Fruit fly (Drosophila melanogaster): ENCODE data around the gene CG42340.

The CG42340 gene

dm6 chrX:6573799-6574198 lies 49.7 kb upstream of the CG42340 start (continued):
- TF ChIP-seq CG34406 (GFP tag; optimal IDR thresholded peaks at IDR 0.05) (peak; percentile 54), CG6808 (GFP tag; optimal IDR thresholded peaks at IDR 0.05) (peak; percentile 42), CG16779 (tag; optimal IDR thresholded peaks at IDR 0.05) (no peak), CG8632 (GFP tag; optimal IDR thresholded peaks at IDR 0.05) (peak; percentile 33), CG4318 (GFP tag; optimal IDR thresholded peaks at IDR 0.05) (peak; percentile 38), Ets96B (tag; optimal IDR thresholded peaks at IDR 0.05) (no peak), esn (GFP tag; optimal IDR thresholded peaks at IDR 0.05) (peak; percentile 58), ss (GFP tag; optimal IDR thresholded peaks at IDR 0.05) (peak in 1 of 2 experiments; percentile 11), CG6276 (GFP tag; optimal IDR thresholded peaks at IDR 0.05) (peak; percentile 41), dac (GFP tag; optimal IDR thresholded peaks at IDR 0.05) (no peak), fkh (GFP tag; optimal IDR thresholded peaks at IDR 0.05) (no peak), Sox102F (GFP tag; optimal IDR thresholded peaks at IDR 0.05) (peak; percentile 33), eg (GFP tag; IDR thresholded peaks at IDR 0.05) (no peak; the same call in 2 of the 3 replicates), net (GFP tag; optimal IDR thresholded peaks at IDR 0.05) (peak; percentile 32), OdsH (GFP tag; optimal IDR thresholded peaks at IDR 0.05) (peak; percentile 18), pdm3 (GFP tag; optimal IDR thresholded peaks at IDR 0.05) (peak; percentile 53), fd59A (GFP tag; optimal IDR thresholded peaks at IDR 0.05) (no peak), CG11294 (GFP tag; IDR thresholded peaks at IDR 0.05) (no peak), Eip78C (GFP tag) (peak; percentile 87), salr (GFP tag; optimal IDR thresholded peaks at IDR 0.05) (peak in 1 of 2 experiments; percentile 45), dsx (GFP tag; optimal IDR thresholded peaks at IDR 0.05; ENCODE audit: poor library complexity, severe bottlenecking) (no peak), Lpt (GFP tag; optimal IDR thresholded peaks at IDR 0.05) (no peak), achi (GFP tag; optimal IDR thresholded peaks at IDR 0.05) (peak; percentile 8), CG10669 (GFP tag; optimal IDR thresholded peaks at IDR 0.05) (peak; percentile 3), CG7368 (GFP tag; optimal IDR thresholded peaks at IDR 0.05) (peak; percentile 13), CG11902 (GFP tag; optimal IDR thresholded peaks at IDR 0.05) (no peak), CG8319 (GFP tag; optimal IDR thresholded peaks at IDR 0.05) (no peak), Hr38 (GFP tag; optimal IDR thresholded peaks at IDR 0.05) (no peak), CG10631 (GFP tag; optimal IDR thresholded peaks at IDR 0.05) (peak; percentile 29), acj6 (GFP tag; optimal IDR thresholded peaks at IDR 0.05) (peak; percentile 48), vri (GFP tag; optimal IDR thresholded peaks at IDR 0.05) (peak; percentile 2), svp (GFP tag) (peak; percentile 73)

DNA sequence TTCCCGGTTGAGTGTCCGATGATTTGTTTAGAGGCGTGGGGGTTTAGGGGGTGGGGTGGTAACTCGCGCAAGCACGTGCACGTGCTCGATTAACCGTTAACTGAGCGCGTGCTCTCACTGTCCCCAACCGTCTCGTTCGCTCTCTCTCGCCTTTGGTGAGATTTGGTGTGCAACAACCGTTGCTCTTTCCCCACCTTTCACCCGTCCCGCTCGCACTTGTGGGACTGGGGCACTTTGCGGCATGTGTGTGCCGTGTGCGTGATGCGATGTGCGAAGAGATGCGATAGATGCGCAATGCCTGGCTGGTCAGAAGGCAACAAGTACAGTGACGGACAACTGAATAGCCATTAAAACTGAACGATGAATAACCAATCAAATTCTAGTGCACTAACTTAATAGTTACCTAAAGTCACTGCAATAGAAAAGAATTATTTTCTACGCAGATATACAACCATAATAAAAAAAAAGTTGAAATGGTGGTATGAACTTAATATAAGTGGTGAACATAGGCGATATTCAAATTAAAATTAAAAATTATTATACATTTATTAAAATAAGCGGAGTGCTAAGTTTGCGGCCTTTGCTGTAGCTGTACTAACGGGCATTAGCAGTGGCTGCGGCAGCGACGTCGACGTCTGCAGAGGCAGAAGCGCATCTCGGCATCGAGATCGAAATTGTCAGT lies 47.3 kb upstream of the CG42340 start:
- TF ChIP-seq eg (GFP tag; IDR thresholded peaks at IDR 0.05) (peak; percentile 90), CG7368 (GFP tag; optimal IDR thresholded peaks at IDR 0.05) (peak; percentile 64), CG11762 (GFP tag; optimal IDR thresholded peaks at IDR 0.05; ENCODE audit: insufficient read depth) (peak; percentile 70), CG31627 (GFP tag; optimal IDR thresholded peaks at IDR 0.05) (peak; percentile 54), CG8119 (GFP tag; IDR thresholded peaks at IDR 0.05) (peak; percentile 96), Sox15 (GFP tag; optimal IDR thresholded peaks at IDR 0.05) (peak; percentile 52), Eip75B (GFP tag; optimal IDR thresholded peaks at IDR 0.05) (peak; percentile 51), svp (GFP tag) (peak; percentile 91), CG10631 (GFP tag; optimal IDR thresholded peaks at IDR 0.05) (peak; percentile 82), acj6 (GFP tag; optimal IDR thresholded peaks at IDR 0.05) (peak; percentile 76), Hr4 (GFP tag; optimal IDR thresholded peaks at IDR 0.05) (peak; percentile 88), CG32006 (GFP tag; optimal IDR thresholded peaks at IDR 0.05) (peak; percentile 97), cyc (GFP tag; optimal IDR thresholded peaks at IDR 0.05) (peak; percentile 61), CG6792 (GFP tag; optimal IDR thresholded peaks at IDR 0.05) (peak; percentile 65), lz (GFP tag; optimal IDR thresholded peaks at IDR 0.05) (peak; percentile 72), CG15336 (GFP tag; IDR thresholded peaks at IDR 0.05) (peak; percentile 95), CG3032 (tag; optimal IDR thresholded peaks at IDR 0.05) (peak; percentile 77), fd85E (GFP tag; optimal IDR thresholded peaks at IDR 0.05) (no peak), Sox14 (GFP tag; optimal IDR thresholded peaks at IDR 0.05) (peak; percentile 66), Gug (GFP tag; IDR thresholded peaks at IDR 0.05) (peak; percentile 79), CG6854 (GFP tag; optimal IDR thresholded peaks at IDR 0.05) (peak; percentile 68), dsx (GFP tag; optimal IDR thresholded peaks at IDR 0.05; ENCODE audit: poor library complexity, severe bottlenecking) (peak; percentile 78), salr (GFP tag; optimal IDR thresholded peaks at IDR 0.05) (peak; percentile 19 to 87), CG11902 (GFP tag; optimal IDR thresholded peaks at IDR 0.05) (peak; percentile 42), Lpt (GFP tag; optimal IDR thresholded peaks at IDR 0.05) (peak; percentile 87), pdm3 (GFP tag; optimal IDR thresholded peaks at IDR 0.05) (peak; percentile 71), fd59A (GFP tag; optimal IDR thresholded peaks at IDR 0.05) (peak; percentile 56), Eip78C (GFP tag) (peak; percentile 89), CG4318 (GFP tag; optimal IDR thresholded peaks at IDR 0.05) (peak; percentile 90)
